Fruit fly (Drosophila melanogaster) whole organism, wandering third instar larva: ENCODE results near the gene CG11997.

Experiments
- Myc ChIP-seq: fragments of >200 bp; optimal IDR thresholded peaks from 2 replicates; lab custom pipeline; 2017
- OdsH ChIP-seq: fragments of 200-800 bp; sonication (Bioruptor generic); optimal IDR thresholded peaks from 2 replicates; lab custom pipeline; 2016; ENCODE audit warnings: missing biosample characterization, mild to moderate bottlenecking, missing genetic modification characterization
- dsf ChIP-seq: sonication (Bioruptor generic); optimal IDR thresholded peaks from 2 replicates; lab custom pipeline; 2016; ENCODE audit warnings: missing biosample characterization, missing genetic modification characterization, borderline replicate concordance
- psq ChIP-seq: fragments of 200-800 bp; sonication (Bioruptor generic); optimal IDR thresholded peaks from 3 replicates; lab custom pipeline; 2017; ENCODE audit warnings: missing biosample characterization, mild to moderate bottlenecking, missing genetic modification characterization, moderate library complexity
- usp ChIP-seq: fragments of >200 bp; optimal IDR thresholded peaks from 2 replicates; lab custom pipeline; 2017; ENCODE audit warnings: missing biosample characterization, missing genetic modification characterization

DNA sequence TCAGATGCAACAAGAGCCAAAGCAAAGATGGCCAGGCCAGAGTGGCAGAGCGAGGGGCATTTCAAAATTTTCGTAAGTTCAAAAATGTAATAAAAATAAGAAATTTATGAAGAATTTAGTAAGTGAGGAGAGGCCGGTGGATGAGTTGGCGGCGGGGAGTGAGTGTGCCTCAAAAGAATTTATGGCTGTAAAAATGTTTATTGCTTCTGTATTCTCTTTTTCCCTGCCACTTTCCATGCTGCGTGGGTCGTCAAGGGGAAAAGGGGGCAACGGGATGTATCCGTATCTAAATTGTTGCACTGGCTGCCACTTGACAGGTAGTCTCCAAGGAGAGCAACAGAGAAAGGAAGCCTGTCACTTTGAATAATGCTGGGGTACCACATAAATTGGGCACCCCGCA lies 45.9 kb upstream of the CG11997 start:
- no peak for TF ChIP-seq psq (GFP tag; lab: Kevin White, UChicago)
- no peak for TF ChIP-seq Myc (lab: Kevin White, UChicago)
- TF ChIP-seq usp (GFP tag; lab: Kevin White, UChicago) = no peak
- TF ChIP-seq OdsH (GFP tag; lab: Kevin White, UChicago) = no peak
- no peak for TF ChIP-seq dsf (GFP tag; lab: Kevin White, UChicago)
